Fruit fly (Drosophila melanogaster) whole organism, embryonic: ENCODE measurements around the gene CG12299.

Source experiments
- Abd-B ChIP-seq: fragments of 200-800 bp; sonication (Bioruptor generic); optimal IDR thresholded peaks from 2 replicates; lab custom pipeline; 2018; ENCODE audit warnings: missing biosample characterization, mild to moderate bottlenecking, missing genetic modification characterization, moderate library complexity
- CG10462 ChIP-seq: fragments of 200-800 bp; sonication (Bioruptor generic); optimal IDR thresholded peaks from 2 replicates; lab custom pipeline; 2016; ENCODE audit warnings: missing biosample characterization, missing genetic modification characterization
- CG10543 ChIP-seq: fragments of 200-800 bp; sonication (Bioruptor generic); optimal IDR thresholded peaks from 3 replicates; lab custom pipeline; 2017; ENCODE audit warnings: missing biosample characterization, mild to moderate bottlenecking, missing genetic modification characterization, moderate library complexity
- CG10959 ChIP-seq: fragments of 200-800 bp; sonication (Bioruptor generic); IDR thresholded peaks from 2 replicates; pipeline ENCODE4 v1.3.6; 2022; ENCODE audit warnings: missing biosample characterization, missing genetic modification characterization
- CG13894 ChIP-seq: fragments of 200-800 bp; sonication (Bioruptor generic); optimal IDR thresholded peaks from 3 replicates; lab custom pipeline; 2018; ENCODE audit warnings: missing biosample characterization, mild to moderate bottlenecking, missing genetic modification characterization, moderate library complexity
- CG14014 ChIP-seq: fragments of 200-800 bp; sonication (Bioruptor generic); IDR thresholded peaks from 2 replicates; pipeline ENCODE4 v1.3.6; 2022; ENCODE audit warnings: missing biosample characterization, missing genetic modification characterization
- CG16813 ChIP-seq: fragments of 200-800 bp; sonication (Bioruptor generic); IDR thresholded peaks from 3 replicates; pipeline ENCODE4 v1.3.6; 2022; ENCODE audit warnings: missing biosample characterization, missing genetic modification characterization; ENCODE audit not compliant: partially characterized antibody
- CG16863 ChIP-seq: fragments of 200-800 bp; sonication (Bioruptor generic); optimal IDR thresholded peaks from 3 replicates; lab custom pipeline; 2016; ENCODE audit warnings: missing biosample characterization, missing genetic modification characterization
- CG17359 ChIP-seq: fragments of 200-800 bp; sonication (Bioruptor generic); optimal IDR thresholded peaks from 3 replicates; lab custom pipeline; 2018; ENCODE audit warnings: missing biosample characterization, mild to moderate bottlenecking, missing genetic modification characterization, moderate library complexity
- CG2712 ChIP-seq: fragments of 200-800 bp; optimal IDR thresholded peaks from 3 replicates; lab custom pipeline; 2019; ENCODE audit warnings: missing biosample characterization, mild to moderate bottlenecking, missing genetic modification characterization, moderate library complexity
- CG33557 ChIP-seq: fragments of 200-800 bp; sonication (Bioruptor generic); optimal IDR thresholded peaks from 2 replicates; lab custom pipeline; 2019; ENCODE audit warnings: missing biosample characterization, mild to moderate bottlenecking, missing genetic modification characterization, moderate library complexity
- CG3407 ChIP-seq: fragments of 200-800 bp; sonication (Bioruptor generic); optimal IDR thresholded peaks from 2 replicates; lab custom pipeline; 2018; ENCODE audit warnings: missing biosample characterization, mild to moderate bottlenecking, missing genetic modification characterization
- CG34422 ChIP-seq: fragments of 200-800 bp; sonication (Bioruptor generic); IDR thresholded peaks from 3 replicates; pipeline ENCODE4 v1.3.6; 2022; ENCODE audit warnings: missing biosample characterization, missing genetic modification characterization
- CG3847 ChIP-seq: fragments of 200-800 bp; sonication (Bioruptor generic); IDR thresholded peaks from 2 replicates; pipeline ENCODE4 v1.3.6; 2022; ENCODE audit warnings: missing biosample characterization, missing genetic modification characterization
- CG3995 ChIP-seq: fragments of 200-800 bp; sonication (Bioruptor generic); optimal IDR thresholded peaks from 3 replicates; lab custom pipeline; 2016; ENCODE audit warnings: missing biosample characterization, missing genetic modification characterization
- CG4617 ChIP-seq: fragments of 200-800 bp; sonication (Bioruptor generic); optimal IDR thresholded peaks from 3 replicates; lab custom pipeline; 2016; ENCODE audit warnings: missing biosample characterization, missing genetic modification characterization, borderline replicate concordance
- CG4707 ChIP-seq: fragments of 200-800 bp; sonication (Bioruptor generic); optimal IDR thresholded peaks from 2 replicates; lab custom pipeline; 2018; ENCODE audit warnings: missing biosample characterization, mild to moderate bottlenecking, missing genetic modification characterization, moderate library complexity
- CG4730 ChIP-seq: fragments of 200-800 bp; sonication (Bioruptor generic); IDR thresholded peaks from 2 replicates; pipeline ENCODE4 v1.3.6; 2022; ENCODE audit warnings: missing biosample characterization, missing genetic modification characterization
- CG5953 ChIP-seq: fragments of 200-800 bp; sonication (Bioruptor generic); IDR thresholded peaks from 2 replicates; pipeline ENCODE4 v1.3.6; 2022; ENCODE audit warnings: missing biosample characterization, missing genetic modification characterization
- CG7928 ChIP-seq: fragments of 200-800 bp; sonication (Bioruptor generic); optimal IDR thresholded peaks from 2 replicates; lab custom pipeline; 2017; ENCODE audit warnings: missing biosample characterization, mild to moderate bottlenecking, missing genetic modification characterization
- CrebB ChIP-seq: fragments of 200-800 bp; sonication (Bioruptor generic); optimal IDR thresholded peaks from 3 replicates; lab custom pipeline; 2018; ENCODE audit warnings: missing biosample characterization, mild to moderate bottlenecking, missing genetic modification characterization
- Doc2 ChIP-seq: fragments of 200-800 bp; sonication (Bioruptor generic); IDR thresholded peaks from 2 replicates; pipeline ENCODE4 v1.3.6; 2022; ENCODE audit warnings: missing biosample characterization, missing genetic modification characterization
- Ets97D ChIP-seq: fragments of 200-800 bp; sonication (Bioruptor generic); optimal IDR thresholded peaks from 3 replicates; lab custom pipeline; 2016; ENCODE audit warnings: missing biosample characterization, missing genetic modification characterization
- Hey ChIP-seq: fragments of 200-800 bp; sonication (Bioruptor generic); optimal IDR thresholded peaks from 3 replicates; lab custom pipeline; 2018; ENCODE audit warnings: missing biosample characterization, mild to moderate bottlenecking, missing genetic modification characterization
- Hmx ChIP-seq: fragments of 200-800 bp; sonication (Bioruptor generic); optimal IDR thresholded peaks from 2 replicates; lab custom pipeline; 2016; ENCODE audit warnings: missing biosample characterization, missing genetic modification characterization
- NC2β ChIP-seq: fragments of 200-800 bp; sonication (Bioruptor generic); optimal IDR thresholded peaks from 2 replicates; lab custom pipeline; 2016; ENCODE audit warnings: missing biosample characterization, missing genetic modification characterization
- Rx ChIP-seq: fragments of 200-800 bp; sonication (Bioruptor generic); IDR thresholded peaks from 2 replicates; pipeline ENCODE4 v1.3.6; 2022; ENCODE audit warnings: missing biosample characterization, missing genetic modification characterization
- Side ChIP-seq: fragments of 200-800 bp; sonication (Bioruptor generic); optimal IDR thresholded peaks from 2 replicates; lab custom pipeline; 2016; ENCODE audit warnings: missing biosample characterization, missing genetic modification characterization
- Sin3A ChIP-seq: fragments of >200 bp; optimal IDR thresholded peaks from 2 replicates; lab custom pipeline; 2018
- Trl ChIP-seq, 3 experiments: fragments of >200 bp in 2 of 3; fragments of 200-800 bp in 1 of 3; sonication (Bioruptor generic) in 1 of 3; optimal IDR thresholded peaks; 2 replicates in 1 of 3; 3 replicates in 2 of 3; lab custom pipeline; 2016 to 2017; ENCODE audit warnings: missing biosample characterization in 1 of 3, missing genetic modification characterization in 1 of 3
- ab ChIP-seq: fragments of 200-800 bp; sonication (Bioruptor generic); optimal IDR thresholded peaks from 2 replicates; lab custom pipeline; 2016; ENCODE audit warnings: missing biosample characterization, missing genetic modification characterization
- ash1 ChIP-seq: fragments of 200-800 bp; sonication (Bioruptor generic); optimal IDR thresholded peaks from 2 replicates; lab custom pipeline; 2018; ENCODE audit warnings: missing biosample characterization, mild to moderate bottlenecking, missing genetic modification characterization
- cad ChIP-seq: fragments of >200 bp; optimal IDR thresholded peaks from 2 replicates; lab custom pipeline; 2017; ENCODE audit warnings: missing biosample characterization, missing genetic modification characterization
- chn ChIP-seq: fragments of 200-800 bp; sonication (Bioruptor generic); optimal IDR thresholded peaks from 2 replicates; lab custom pipeline; 2016; ENCODE audit warnings: missing biosample characterization, missing genetic modification characterization
- ci ChIP-seq: fragments of 200-800 bp; sonication (Bioruptor generic); IDR thresholded peaks from 3 replicates; pipeline ENCODE4 v1.3.6; 2022; ENCODE audit warnings: missing biosample characterization, missing genetic modification characterization
- croc ChIP-seq: fragments of 200-800 bp; sonication (Bioruptor generic); conservative IDR thresholded peaks from 3 replicates; pipeline ENCODE4 v1.3.6; 2022; ENCODE audit warnings: missing biosample characterization, missing genetic modification characterization
- gce ChIP-seq: fragments of 200-800 bp; sonication (Bioruptor generic); IDR thresholded peaks from 3 replicates; pipeline ENCODE4 v1.3.6; 2022; ENCODE audit warnings: missing biosample characterization, missing genetic modification characterization
- gfzf ChIP-seq: fragments of 200-800 bp; sonication (Bioruptor generic); optimal IDR thresholded peaks from 2 replicates; lab custom pipeline; 2016; ENCODE audit warnings: missing biosample characterization, mild to moderate bottlenecking, missing genetic modification characterization, moderate library complexity
- grn ChIP-seq: fragments of 200-800 bp; sonication (Bioruptor generic); optimal IDR thresholded peaks from 3 replicates; lab custom pipeline; 2017; ENCODE audit warnings: missing biosample characterization, missing genetic modification characterization
- gsb ChIP-seq: fragments of 200-800 bp; sonication (Bioruptor generic); IDR thresholded peaks from 2 replicates; pipeline ENCODE4 v1.3.6; 2022; ENCODE audit warnings: missing biosample characterization, missing genetic modification characterization
- hbn ChIP-seq: fragments of 200-800 bp; sonication (Bioruptor generic); IDR thresholded peaks from 2 replicates; pipeline ENCODE4 v1.3.6; 2022; ENCODE audit warnings: missing biosample characterization, missing genetic modification characterization; ENCODE audit not compliant: partially characterized antibody
- klu ChIP-seq: fragments of 200-800 bp; sonication (Bioruptor generic); IDR thresholded peaks from 2 replicates; pipeline ENCODE4 v1.3.6; 2022; ENCODE audit warnings: missing biosample characterization, missing genetic modification characterization
- nmo ChIP-seq: fragments of 200-800 bp; sonication (Bioruptor generic); optimal IDR thresholded peaks from 2 replicates; lab custom pipeline; 2018; ENCODE audit warnings: missing biosample characterization, mild to moderate bottlenecking, missing genetic modification characterization, moderate library complexity
- pan ChIP-seq, 4 experiments: fragments of >200 bp in 3 of 4; fragments of 200-800 bp in 1 of 4; sonication (Bioruptor generic) in 1 of 4; optimal IDR thresholded peaks in 3 of 4; IDR thresholded peaks in 1 of 4; 2 replicates each; pipeline versions ENCODE4 v1.3.6 to Lab custom; 2017 to 2022; ENCODE audit warnings: missing biosample characterization in 2 of 4, missing genetic modification characterization in 2 of 4, mixed read lengths in 1 of 4
- prd ChIP-seq, 3 experiments: fragments of >200 bp in 2 of 3; fragments of 200-800 bp in 1 of 3; sonication (Bioruptor generic) in 1 of 3; optimal IDR thresholded peaks in 2 of 3; IDR thresholded peaks in 1 of 3; 2 replicates in 2 of 3; 3 replicates in 1 of 3; pipeline versions ENCODE4 v1.3.6 to Lab custom; 2017 to 2022; ENCODE audit warnings: missing biosample characterization in 1 of 3, missing genetic modification characterization in 1 of 3
- shn ChIP-seq: fragments of 200-800 bp; sonication (Bioruptor generic); optimal IDR thresholded peaks from 3 replicates; lab custom pipeline; 2016; ENCODE audit warnings: missing biosample characterization, missing genetic modification characterization
- tll ChIP-seq, 2 experiments: fragments of 200-800 bp in 1 of 2; fragments of >200 bp in 1 of 2; sonication (Bioruptor generic) in 1 of 2; optimal IDR thresholded peaks; 2 replicates each; lab custom pipeline; 2017 to 2019; ENCODE audit warnings: missing biosample characterization in 2 of 2, missing genetic modification characterization in 2 of 2, mild to moderate bottlenecking in 1 of 2, moderate library complexity in 1 of 2
- wor ChIP-seq: fragments of 200-800 bp; sonication (Bioruptor generic); IDR thresholded peaks from 2 replicates; pipeline ENCODE4 v1.3.6; 2022; ENCODE audit warnings: missing biosample characterization, missing genetic modification characterization
- zen2 ChIP-seq: fragments of 200-800 bp; sonication (Bioruptor generic); IDR thresholded peaks from 3 replicates; pipeline ENCODE4 v1.3.6; 2022; ENCODE audit warnings: missing biosample characterization, missing genetic modification characterization; ENCODE audit not compliant: partially characterized antibody

Gene CG12299

DNA sequence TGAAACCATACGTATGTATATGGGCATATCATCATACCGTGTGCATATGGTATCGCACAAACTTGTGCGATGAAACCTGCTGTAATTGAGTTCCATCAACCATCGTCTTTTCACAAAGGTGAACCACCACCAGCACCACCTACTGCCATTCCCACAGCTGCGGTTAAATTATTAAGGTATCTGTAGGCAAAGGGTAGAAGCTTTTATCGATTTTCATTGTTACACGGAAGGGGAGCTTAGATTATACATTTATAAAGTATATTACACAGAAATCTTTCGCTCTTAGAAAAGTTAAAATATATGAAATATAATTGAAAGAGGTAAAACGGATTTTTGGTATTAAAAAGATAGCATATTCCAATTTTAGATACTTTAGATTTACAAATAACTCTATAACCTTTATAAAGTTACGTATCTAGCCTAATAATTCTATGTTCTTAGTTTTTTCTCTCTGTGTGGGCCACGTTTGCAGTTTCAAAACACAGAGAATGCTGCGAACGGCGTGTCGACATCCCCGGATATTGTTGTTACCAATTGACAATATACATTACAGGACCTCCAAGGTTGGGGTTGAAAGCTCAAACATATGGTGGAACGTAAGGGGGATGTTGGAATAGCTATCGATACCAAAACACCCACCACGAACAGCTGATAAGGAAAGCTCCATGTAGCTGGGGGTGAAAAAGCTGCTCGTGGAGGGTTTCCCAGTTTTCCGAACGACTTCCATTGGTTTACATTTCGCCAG is 23.4 kb downstream of the CG12299 start, which contains the start of gene CG6495 (continued):
- TF ChIP-seq gce (no peak), gfzf (GFP tag; lab: Kevin White, UChicago) (no peak), CG14014 (peak; percentile 66), CG4707 (no peak), CG7928 (GFP tag; lab: Kevin White, UChicago) (no peak), CG17359 (tag; lab: Kevin White, UChicago) (peak; percentile 67), CG10959 (no peak), CG3407 (no peak), CG34422 (GFP tag; lab: Robert Waterston, UW) (no peak), chn (no peak), CG10462 (GFP tag; lab: Kevin White, UChicago) (no peak), Hmx (GFP tag; lab: Kevin White, UChicago) (no peak), CG3847 (GFP tag; lab: Robert Waterston, UW) (no peak), Abd-B (GFP tag; lab: Kevin White, UChicago) (no peak), shn (GFP tag; lab: Kevin White, UChicago) (no peak), CG4730 (GFP tag; lab: Robert Waterston, UW) (no peak), CG16863 (GFP tag; lab: Kevin White, UChicago) (no peak), Side (no peak), ash1 (GFP tag; lab: Kevin White, UChicago) (no peak), grn (GFP tag; lab: Kevin White, UChicago) (no peak), CrebB (tag; lab: Kevin White, UChicago) (no peak), croc (peak; percentile 30; the same call in 2 of the 3 replicates), Hey (tag; lab: Kevin White, UChicago) (no peak), nmo (peak; percentile 55), gsb (GFP tag; lab: Robert Waterston, UW) (no peak), CG2712 (tag; lab: Kevin White, UChicago) (peak; percentile 73), NC2β (GFP tag; lab: Kevin White, UChicago) (no peak), CG16813 (no peak), Rx (GFP tag; lab: Robert Waterston, UW) (no peak), CG3995 (GFP tag; lab: Kevin White, UChicago) (no peak), Ets97D (GFP tag; lab: Kevin White, UChicago) (no peak), klu (GFP tag; lab: Robert Waterston, UW) (no peak), CG4617 (no peak), CG13894 (tag; lab: Kevin White, UChicago) (peak; percentile 48), pan (optimal IDR thresholded peaks at IDR 0.05; lab: Kevin White, UChicago) (no peak), pan (GFP tag; optimal IDR thresholded peaks at IDR 0.05 in 1 of 2, IDR thresholded peaks at IDR 0.05 in 1 of 2) (peak in 1 of 2 experiments; percentile 29), CG33557 (GFP tag; lab: Kevin White, UChicago) (no peak), Doc2 (GFP tag; lab: Robert Waterston, UW) (no peak), wor (no peak), ci (GFP tag; lab: Robert Waterston, UW) (0 out of 3 replicates have a peak, but pooled peaks have one; percentile 7), Sin3A (lab: Kevin White, UChicago) (no peak), tll (GFP tag; optimal IDR thresholded peaks at IDR 0.05; lab: Kevin White, UChicago) (no peak), CG5953 (GFP tag; lab: Robert Waterston, UW) (no peak), Trl (optimal IDR thresholded peaks at IDR 0.05; lab: Kevin White, UChicago) (no peak), Trl (GFP tag; optimal IDR thresholded peaks at IDR 0.05; lab: Kevin White, UChicago) (no peak), prd (optimal IDR thresholded peaks at IDR 0.05; lab: Kevin White, UChicago) (no peak), prd (GFP tag; IDR thresholded peaks at IDR 0.05; lab: Robert Waterston, UW) (0 out of 3 replicates have a peak, but pooled peaks have one; percentile 24), hbn (GFP tag; lab: Robert Waterston, UW) (no peak), ab (GFP tag; lab: Kevin White, UChicago) (no peak), CG10543 (GFP tag; lab: Kevin White, UChicago) (no peak), cad (GFP tag; lab: Kevin White, UChicago) (no peak), zen2 (no peak)
